Worm (Caenorhabditis elegans): ENCODE measurements around the gene lec-2.

- no peak for TF ChIP-seq ceh-82 (tag; optimal IDR thresholded peaks at IDR 0.05)
- no peak for TF ChIP-seq ZK546.5 (tag; optimal IDR thresholded peaks at IDR 0.05)
- TF ChIP-seq snpc-4 (tag; optimal IDR thresholded peaks at IDR 0.05), result no peak
- no peak for TF ChIP-seq unc-62 (GFP tag; optimal IDR thresholded peaks at IDR 0.05)
- no peak for TF ChIP-seq nhr-237 (tag; optimal IDR thresholded peaks at IDR 0.05)
- no peak for TF ChIP-seq mdl-1 (tag; optimal IDR thresholded peaks at IDR 0.05)
These were observed 33.5 kb downstream of the lec-2 start for ce11 chrII:9982437-9982836.

Measured in whole organism, L2 larva.